Worm (Caenorhabditis elegans): ENCODE measurements around the gene C26G2.2.

ce11 chrX:14654668-14655067, 9.5 kb upstream of the C26G2.2 start, which contains the start of gene syg-2:
- TF ChIP-seq B0310.2 (tag; optimal IDR thresholded peaks at IDR 0.05) (no peak), ama-1 (optimal IDR thresholded peaks at IDR 0.05) (no peak), flt-1 (GFP tag; IDR thresholded peaks at IDR 0.05) (no peak), hmbx-1 (tag; optimal IDR thresholded peaks at IDR 0.05) (no peak), aly-1 (tag; optimal IDR thresholded peaks at IDR 0.05) (no peak), scrt-1 (GFP tag; IDR thresholded peaks at IDR 0.05) (no peak), ceh-36 (tag; optimal IDR thresholded peaks at IDR 0.05) (no peak)
